Worm (Caenorhabditis elegans) whole organism, early embryonic: ENCODE data around the gene rha-2.

Experiments used
- B0310.2 ChIP-seq: sonication (generic microtip); optimal IDR thresholded peaks from 2 replicates; lab custom pipeline; 2016; ENCODE audit warnings: mild to moderate bottlenecking, missing genetic modification characterization, missing compliant biosample characterization
- F13C5.2 ChIP-seq: sonication (generic microtip); optimal IDR thresholded peaks from 2 replicates; lab custom pipeline; 2017; ENCODE audit warnings: mild to moderate bottlenecking, missing genetic modification characterization, inconsistent platforms, missing compliant biosample characterization
- aly-1 ChIP-seq: sonication (generic microtip); optimal IDR thresholded peaks from 2 replicates; lab custom pipeline; 2016; ENCODE audit warnings: missing genetic modification characterization, missing compliant biosample characterization
- ama-1 ChIP-seq: fragments of 150-350 bp; optimal IDR thresholded peaks from 2 replicates; lab custom pipeline; 2014
- ceh-13 ChIP-seq: fragments of 200-800 bp; sonication (Bioruptor generic); optimal IDR thresholded peaks from 2 replicates; lab custom pipeline; 2018; ENCODE audit warnings: mild to moderate bottlenecking, missing genetic modification characterization, missing compliant biosample characterization
- ceh-36 ChIP-seq: sonication (generic microtip); optimal IDR thresholded peaks from 2 replicates; lab custom pipeline; 2016; ENCODE audit warnings: missing genetic modification characterization, inconsistent platforms, missing compliant biosample characterization
- ets-7 ChIP-seq: sonication (generic microtip); optimal IDR thresholded peaks from 2 replicates; lab custom pipeline; 2016; ENCODE audit warnings: missing genotype, missing genetic modification characterization, missing compliant biosample characterization
- flt-1 ChIP-seq: fragments of 200-800 bp; sonication (Bioruptor generic); IDR thresholded peaks from 2 replicates; pipeline ENCODE4 v1.3.6; 2022; ENCODE audit warnings: missing genetic modification characterization, missing compliant biosample characterization
- hmbx-1 ChIP-seq: sonication (generic microtip); optimal IDR thresholded peaks from 2 replicates; lab custom pipeline; 2016; ENCODE audit warnings: mild to moderate bottlenecking, missing genetic modification characterization, missing compliant biosample characterization
- hmg-4 ChIP-seq: fragments of 200-800 bp; sonication (Bioruptor generic); optimal IDR thresholded peaks from 2 replicates; lab custom pipeline; 2018; ENCODE audit warnings: mild to moderate bottlenecking, missing genetic modification characterization, missing compliant biosample characterization
- hnd-1 ChIP-seq: sonication (generic microtip); optimal IDR thresholded peaks from 2 replicates; lab custom pipeline; 2016; ENCODE audit warnings: missing genetic modification characterization, missing compliant biosample characterization
- pes-1 ChIP-seq: fragments of 200-800 bp; sonication (Bioruptor generic); IDR thresholded peaks from 2 replicates; pipeline ENCODE4 v1.3.6; 2022; ENCODE audit warnings: missing genetic modification reagents, missing genetic modification characterization, missing compliant biosample characterization
- scrt-1 ChIP-seq: fragments of 200-800 bp; sonication (Bioruptor generic); IDR thresholded peaks from 2 replicates; pipeline ENCODE4 v1.3.6; 2022; ENCODE audit warnings: missing genetic modification characterization, missing compliant biosample characterization
- sea-1 ChIP-seq: fragments of 200-800 bp; sonication (Bioruptor generic); conservative IDR thresholded peaks from 2 replicates; pipeline ENCODE4 v1.3.6; 2022; ENCODE audit warnings: missing genetic modification characterization, missing compliant biosample characterization
- tbx-11 ChIP-seq: fragments of 200-800 bp; sonication (Bioruptor generic); IDR thresholded peaks from 2 replicates; pipeline ENCODE4 v1.3.6; 2022; ENCODE audit warnings: missing genetic modification characterization, missing compliant biosample characterization
- tbx-37 ChIP-seq: fragments of 200-800 bp; sonication (Bioruptor generic); conservative IDR thresholded peaks from 2 replicates; pipeline ENCODE4 v1.3.6; 2022; ENCODE audit warnings: missing genetic modification reagents, missing genetic modification characterization, missing compliant biosample characterization
- tra-4 ChIP-seq: sonication (generic microtip); optimal IDR thresholded peaks from 2 replicates; lab custom pipeline; 2017; ENCODE audit warnings: missing genetic modification characterization, missing compliant biosample characterization

rha-2 gene

ce11 chrIII:8622435-8622834 lies 8.1 kb upstream of the rha-2 start, which contains the start of gene ceh-16:
Gene ceh-16, plus strand, starts transcription at chrIII:8622735.
- TF ChIP-seq tbx-37 (GFP tag; lab: Robert Waterston, UW) (no peak), hnd-1 (no peak), ceh-13 (GFP tag; lab: Kevin White, UChicago) (no peak), pes-1 (GFP tag; lab: Robert Waterston, UW) (no peak), ama-1 (lab: Kevin White, UChicago) (no peak), B0310.2 (tag; lab: Kevin White, UChicago) (no peak), aly-1 (no peak), tbx-11 (GFP tag; lab: Robert Waterston, UW) (no peak), hmbx-1 (tag; lab: Kevin White, UChicago) (no peak), scrt-1 (GFP tag; lab: Robert Waterston, UW) (no peak), flt-1 (GFP tag; lab: Robert Waterston, UW) (no peak), ets-7 (tag; lab: Kevin White, UChicago) (no peak), F13C5.2 (no peak), sea-1 (GFP tag; lab: Robert Waterston, UW) (no peak), ceh-36 (no peak)

- TF ChIP-seq ceh-36 (no peak), scrt-1 (GFP tag; lab: Robert Waterston, UW) (no peak), F13C5.2 (no peak), sea-1 (GFP tag; lab: Robert Waterston, UW) (no peak), ceh-13 (GFP tag; lab: Kevin White, UChicago) (no peak), ets-7 (tag; lab: Kevin White, UChicago) (no peak), hmbx-1 (tag; lab: Kevin White, UChicago) (no peak), pes-1 (GFP tag; lab: Robert Waterston, UW) (no peak), tbx-37 (GFP tag; lab: Robert Waterston, UW) (no peak), tbx-11 (GFP tag; lab: Robert Waterston, UW) (no peak)
Measured at ce11 chrIII:8621982-8622381, 7.6 kb upstream of the rha-2 start.

ce11 chrIII:8621002-8621401 lies 6.6 kb upstream of the rha-2 start:
- TF ChIP-seq scrt-1 (GFP tag; lab: Robert Waterston, UW) = no peak
- TF ChIP-seq hmbx-1 (tag; lab: Kevin White, UChicago) = no peak
- no peak for TF ChIP-seq B0310.2 (tag; lab: Kevin White, UChicago)

- TF ChIP-seq ceh-36 = no peak
Measured at ce11 chrIII:8620259-8620658, 5.9 kb upstream of the rha-2 start.

- TF ChIP-seq tbx-11 (GFP tag; lab: Robert Waterston, UW) (no peak), hmg-4 (GFP tag; lab: Kevin White, UChicago) (no peak), tbx-37 (GFP tag; lab: Robert Waterston, UW) (no peak), flt-1 (GFP tag; lab: Robert Waterston, UW) (no peak)
Measured at ce11 chrIII:8618412-8618960, 4.1 kb upstream of the rha-2 start, which contains the start of gene C13G5.2. Gene C13G5.2, minus strand, starts transcription at chrIII:8618462.

ce11 chrIII:8616587-8616986 lies 2.2 kb upstream of the rha-2 start, which contains the start of gene C06E1.11:
Gene C06E1.11, minus strand, starts transcription at chrIII:8616687.
- TF ChIP-seq F13C5.2 (no peak), flt-1 (GFP tag; lab: Robert Waterston, UW) (no peak)

ce11 chrIII:8613573-8613972 lies 796 bp downstream of the rha-2 start:
- TF ChIP-seq scrt-1 (GFP tag; lab: Robert Waterston, UW) (no peak), flt-1 (GFP tag; lab: Robert Waterston, UW) (no peak), pes-1 (GFP tag; lab: Robert Waterston, UW) (no peak), ceh-13 (GFP tag; lab: Kevin White, UChicago) (no peak), F13C5.2 (no peak), B0310.2 (tag; lab: Kevin White, UChicago) (no peak), tbx-37 (GFP tag; lab: Robert Waterston, UW) (no peak), sea-1 (GFP tag; lab: Robert Waterston, UW) (no peak), ama-1 (lab: Kevin White, UChicago) (no peak), hmg-4 (GFP tag; lab: Kevin White, UChicago) (no peak), hmbx-1 (tag; lab: Kevin White, UChicago) (no peak), aly-1 (no peak), hnd-1 (no peak), ceh-36 (no peak), ets-7 (tag; lab: Kevin White, UChicago) (no peak), tbx-11 (GFP tag; lab: Robert Waterston, UW) (no peak), tra-4 (no peak)

- TF ChIP-seq ceh-13 (GFP tag; lab: Kevin White, UChicago) (no peak), F13C5.2 (no peak), hmg-4 (GFP tag; lab: Kevin White, UChicago) (no peak), pes-1 (GFP tag; lab: Robert Waterston, UW) (no peak), scrt-1 (GFP tag; lab: Robert Waterston, UW) (no peak)
Measured at ce11 chrIII:8611282-8611681, 3.1 kb downstream of the rha-2 start.

ce11 chrIII:8609683-8610082 lies 4.7 kb downstream of the rha-2 start, which contains the start of gene C06E1.9:
Gene C06E1.9, minus strand, starts transcription at chrIII:8609783.
- TF ChIP-seq scrt-1 (GFP tag; lab: Robert Waterston, UW) (no peak), sea-1 (GFP tag; lab: Robert Waterston, UW) (no peak), B0310.2 (tag; lab: Kevin White, UChicago) (no peak), pes-1 (GFP tag; lab: Robert Waterston, UW) (no peak), tbx-11 (GFP tag; lab: Robert Waterston, UW) (no peak), ceh-36 (no peak), aly-1 (no peak), hnd-1 (no peak), ama-1 (lab: Kevin White, UChicago) (no peak), F13C5.2 (no peak), tbx-37 (GFP tag; lab: Robert Waterston, UW) (no peak), flt-1 (GFP tag; lab: Robert Waterston, UW) (no peak), ets-7 (tag; lab: Kevin White, UChicago) (no peak), ceh-13 (GFP tag; lab: Kevin White, UChicago) (no peak)
